Worm (Caenorhabditis elegans): ENCODE data around the gene ptp-8.

ce11 chrIV:7400502-7401118 is 18.8 kb downstream of the ptp-8 start:
- TF ChIP-seq unc-39 (tag; optimal IDR thresholded peaks at IDR 0.05) (no peak), lin-13 (GFP tag; optimal IDR thresholded peaks at IDR 0.05) (no peak), fos-1 (tag; optimal IDR thresholded peaks at IDR 0.05) (no peak), skn-1 (tag; optimal IDR thresholded peaks at IDR 0.05) (no peak), elt-3 (tag; optimal IDR thresholded peaks at IDR 0.05) (no peak), snpc-4 (tag; optimal IDR thresholded peaks at IDR 0.05) (no peak), nhr-129 (tag; optimal IDR thresholded peaks at IDR 0.05) (peak; percentile 40)

Measured in whole organism, L2 larva.